Fruit fly (Drosophila melanogaster) whole organism, embryonic: ENCODE data around the gene AP-1-2beta.

Source experiments
- CG13123 ChIP-seq: fragments of 200-800 bp; sonication (Bioruptor generic); optimal IDR thresholded peaks from 2 replicates; lab custom pipeline; 2016; ENCODE audit warnings: missing biosample characterization, missing genetic modification characterization
- CG1602 ChIP-seq: fragments of 200-800 bp; sonication (Bioruptor generic); optimal IDR thresholded peaks from 3 replicates; lab custom pipeline; 2016; ENCODE audit warnings: missing biosample characterization, missing genetic modification characterization
- CG4617 ChIP-seq: fragments of 200-800 bp; sonication (Bioruptor generic); optimal IDR thresholded peaks from 3 replicates; lab custom pipeline; 2016; ENCODE audit warnings: missing biosample characterization, missing genetic modification characterization, borderline replicate concordance
- CG8089 ChIP-seq: fragments of 200-800 bp; sonication (Bioruptor generic); optimal IDR thresholded peaks from 3 replicates; lab custom pipeline; 2016; ENCODE audit warnings: missing biosample characterization, missing genetic modification characterization
- Doc3 ChIP-seq: fragments of 200-800 bp; sonication (Bioruptor generic); IDR thresholded peaks from 3 replicates; pipeline ENCODE4 v1.3.6; 2022; ENCODE audit warnings: missing biosample characterization, missing genetic modification characterization; ENCODE audit not compliant: partially characterized antibody
- Hr39 ChIP-seq: fragments of >200 bp; optimal IDR thresholded peaks from 2 replicates; lab custom pipeline; 2017
- Jarid2 ChIP-seq: fragments of 200-800 bp; sonication (Bioruptor generic); optimal IDR thresholded peaks from 3 replicates; lab custom pipeline; 2017; ENCODE audit warnings: mild to moderate bottlenecking, missing biosample characterization, missing genetic modification reagents, missing genetic modification characterization
- YL-1 ChIP-seq: fragments of 200-800 bp; sonication (Bioruptor generic); optimal IDR thresholded peaks from 3 replicates; lab custom pipeline; 2017; ENCODE audit warnings: missing biosample characterization, mild to moderate bottlenecking, missing genetic modification characterization
- bab2 ChIP-seq: fragments of 200-800 bp; sonication (Bioruptor generic); optimal IDR thresholded peaks from 2 replicates; lab custom pipeline; 2016; ENCODE audit warnings: missing biosample characterization, missing genetic modification characterization
- pho ChIP-seq: fragments of 200-800 bp; sonication (Bioruptor generic); optimal IDR thresholded peaks from 2 replicates; lab custom pipeline; 2016; ENCODE audit warnings: missing biosample characterization, missing genetic modification characterization
- psq ChIP-seq: fragments of 200-800 bp; sonication (Bioruptor generic); optimal IDR thresholded peaks from 2 replicates; lab custom pipeline; 2017; ENCODE audit warnings: missing biosample characterization, missing genetic modification characterization
- slp2 ChIP-seq: fragments of 200-800 bp; sonication (Bioruptor generic); optimal IDR thresholded peaks from 2 replicates; lab custom pipeline; 2016; ENCODE audit warnings: missing biosample characterization, missing genetic modification characterization
- sna ChIP-seq: fragments of 200-800 bp; sonication (Bioruptor generic); IDR thresholded peaks from 2 replicates; pipeline ENCODE4 v1.3.6; 2022; ENCODE audit warnings: missing biosample characterization, missing genetic modification characterization; ENCODE audit not compliant: partially characterized antibody
- stwl ChIP-seq: fragments of 200-800 bp; sonication (Bioruptor generic); optimal IDR thresholded peaks from 3 replicates; lab custom pipeline; 2018; ENCODE audit warnings: missing biosample characterization, mild to moderate bottlenecking, missing genetic modification characterization, moderate library complexity

DNA sequence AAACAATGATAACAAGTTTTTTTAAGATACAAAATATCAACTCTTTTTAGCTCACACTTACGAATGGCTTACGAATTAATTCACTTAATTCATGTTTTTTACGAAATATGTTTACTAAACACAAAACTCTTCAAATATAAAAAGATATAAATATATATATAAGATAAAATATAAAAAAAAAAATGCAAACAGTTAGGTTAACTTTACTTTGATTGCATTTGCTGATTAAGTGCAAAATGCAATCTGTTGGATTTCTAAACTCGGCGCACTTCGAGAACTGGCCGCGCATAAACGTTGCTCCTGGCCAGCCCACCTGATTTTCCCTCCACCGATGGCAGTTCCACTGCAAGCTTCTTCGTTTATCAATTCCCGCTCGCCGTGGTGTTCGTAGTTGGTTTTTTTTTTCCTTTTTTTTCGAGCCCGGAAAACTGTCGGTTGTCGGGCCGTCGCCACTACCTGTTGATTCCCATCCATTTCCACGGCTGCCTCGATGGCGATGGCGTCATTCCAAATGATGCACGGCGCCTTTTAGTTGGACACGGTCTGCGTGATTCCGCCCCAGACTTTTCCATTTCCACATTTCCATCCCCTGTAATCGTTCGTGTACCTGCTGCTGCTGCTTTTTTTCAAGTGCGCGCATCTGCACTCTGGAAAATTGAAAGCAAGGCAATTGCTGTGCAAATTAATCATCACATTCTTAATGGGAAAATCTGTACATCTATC is 34.8 kb downstream of the AP-1-2beta start:
- TF ChIP-seq Jarid2 (GFP tag; lab: Kevin White, UChicago), result no peak
- TF ChIP-seq CG8089 (GFP tag; lab: Kevin White, UChicago), result no peak
- no peak for TF ChIP-seq bab2
- TF ChIP-seq CG1602 (GFP tag; lab: Kevin White, UChicago), result no peak
- TF ChIP-seq CG4617 (GFP tag; lab: Kevin White, UChicago), result no peak
- TF ChIP-seq sna, result no peak
- TF ChIP-seq slp2 (GFP tag; lab: Kevin White, UChicago), result no peak
- TF ChIP-seq pho (GFP tag; lab: Kevin White, UChicago), result no peak
- TF ChIP-seq stwl (tag; lab: Kevin White, UChicago), result no peak
- no peak for TF ChIP-seq Doc3 (GFP tag; lab: Robert Waterston, UW)
- no peak for TF ChIP-seq YL-1
- no peak for TF ChIP-seq CG13123 (GFP tag; lab: Kevin White, UChicago)
- TF ChIP-seq Hr39 (lab: Kevin White, UChicago), result no peak
- no peak for TF ChIP-seq psq (GFP tag; lab: Kevin White, UChicago)
